Fruit fly (Drosophila melanogaster): ENCODE data around the gene spn-A.

The spn-A gene

DNA sequence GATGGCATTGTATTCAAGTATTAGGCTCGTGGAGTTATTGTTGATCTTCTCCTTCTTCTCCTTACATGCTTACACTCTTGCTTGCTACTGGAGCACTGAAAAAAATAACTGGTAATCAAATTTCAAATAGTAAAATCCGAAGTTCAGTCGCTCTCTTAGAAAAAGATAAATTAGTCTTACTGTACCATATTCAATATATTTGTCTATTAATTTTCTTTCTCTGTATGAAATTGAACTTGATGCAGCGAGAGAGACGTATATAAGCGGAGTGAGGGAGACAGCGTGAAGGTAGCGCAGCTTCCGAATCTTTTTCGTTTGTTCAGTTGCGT lies 5.3 kb upstream of the spn-A start (continued):
- TF ChIP-seq Pdp1 (GFP tag; optimal IDR thresholded peaks at IDR 0.05) (peak; percentile 87 to 89), MTF-1 (GFP tag; optimal IDR thresholded peaks at IDR 0.05; ENCODE audit: borderline replicate concordance) (peak; percentile 77), CG17328 (GFP tag; IDR thresholded peaks at IDR 0.05) (peak; percentile 95), CG18262 (tag; optimal IDR thresholded peaks at IDR 0.05) (peak; percentile 85), CG9437 (GFP tag; optimal IDR thresholded peaks at IDR 0.05) (peak; percentile 46), cg (GFP tag; optimal IDR thresholded peaks at IDR 0.05) (no peak), her (GFP tag; optimal IDR thresholded peaks at IDR 0.05) (peak; percentile 78), Hr39 (optimal IDR thresholded peaks at IDR 0.05) (no peak), CG30403 (GFP tag; optimal IDR thresholded peaks at IDR 0.05) (peak; percentile 87), Poxn (GFP tag; IDR thresholded peaks at IDR 0.05) (no peak), peb (GFP tag; IDR thresholded peaks at IDR 0.05) (peak; percentile 87), Sry-β (GFP tag; optimal IDR thresholded peaks at IDR 0.05) (peak; percentile 59), Vsx1 (GFP tag; optimal IDR thresholded peaks at IDR 0.05) (peak; percentile 47), Fer1 (GFP tag; optimal IDR thresholded peaks at IDR 0.05) (peak; percentile 88), CG11085 (GFP tag; IDR thresholded peaks at IDR 0.05) (peak; percentile 38; the same call in 1 of the 2 replicates), CG6765 (GFP tag; optimal IDR thresholded peaks at IDR 0.05) (peak; percentile 68), Meics (GFP tag; optimal IDR thresholded peaks at IDR 0.05) (peak; percentile 82), Lhr (GFP tag; optimal IDR thresholded peaks at IDR 0.05) (no peak), bigmax (GFP tag; optimal IDR thresholded peaks at IDR 0.05) (peak; percentile 2), bcd (GFP tag; optimal IDR thresholded peaks at IDR 0.05) (peak; percentile 86), CG11560 (tag; IDR thresholded peaks at IDR 0.05) (0 out of 3 replicates have a peak, but pooled peaks have one; percentile 23), Ets65A (GFP tag) (peak; percentile 94), PHDP (tag; optimal IDR thresholded peaks at IDR 0.05) (peak; percentile 62), Chrac-16 (GFP tag; optimal IDR thresholded peaks at IDR 0.05) (peak; percentile 64), Spps (tag; optimal IDR thresholded peaks at IDR 0.05) (peak; percentile 82), CG6254 (GFP tag; optimal IDR thresholded peaks at IDR 0.05) (peak; percentile 86), fd3F (GFP tag; optimal IDR thresholded peaks at IDR 0.05) (peak; percentile 52), CG18476 (GFP tag; optimal IDR thresholded peaks at IDR 0.05) (peak; percentile 90), CG13296 (GFP tag; optimal IDR thresholded peaks at IDR 0.05) (peak; percentile 85), CG34376 (GFP tag; optimal IDR thresholded peaks at IDR 0.05) (peak; percentile 37), onecut (GFP tag; IDR thresholded peaks at IDR 0.05) (peak; percentile 89), dmrt99B (tag; optimal IDR thresholded peaks at IDR 0.05) (peak; percentile 95), CG18619 (GFP tag; optimal IDR thresholded peaks at IDR 0.05) (peak; percentile 27), CG9215 (GFP tag; IDR thresholded peaks at IDR 0.05) (peak; percentile 57), otp (GFP tag; IDR thresholded peaks at IDR 0.05) (peak; percentile 93), Fer2 (tag; optimal IDR thresholded peaks at IDR 0.05) (peak; percentile 63), CG15479 (GFP tag; optimal IDR thresholded peaks at IDR 0.05) (no peak), Dbx (GFP tag; IDR thresholded peaks at IDR 0.05) (peak; percentile 64; the same call in 1 of the 3 replicates), odd (GFP tag; optimal IDR thresholded peaks at IDR 0.05) (peak; percentile 2), Hr3 (GFP tag; optimal IDR thresholded peaks at IDR 0.05) (peak; percentile 62), tgo (GFP tag; IDR thresholded peaks at IDR 0.05) (peak; percentile 89), jigr1 (GFP tag; IDR thresholded peaks at IDR 0.05) (peak; percentile 75), CG10565 (GFP tag; optimal IDR thresholded peaks at IDR 0.05) (peak; percentile 33), NK7.1 (GFP tag; optimal IDR thresholded peaks at IDR 0.05) (peak; percentile 82), crc (GFP tag; optimal IDR thresholded peaks at IDR 0.05) (peak; percentile 82), dati (GFP tag; IDR thresholded peaks at IDR 0.05) (peak; percentile 83), ftz-f1 (GFP tag; optimal IDR thresholded peaks at IDR 0.05) (no peak), HLH4C (GFP tag; IDR thresholded peaks at IDR 0.05; ENCODE audit: partially characterized antibody) (no peak), CG1647 (GFP tag; optimal IDR thresholded peaks at IDR 0.05) (peak; percentile 78), CG12071 (GFP tag; optimal IDR thresholded peaks at IDR 0.05) (peak; percentile 89), Dref (GFP tag; IDR thresholded peaks at IDR 0.05) (no peak)
